Worm (Caenorhabditis elegans): ENCODE measurements around the gene cyp-25A4.

Gene cyp-25A4

DNA sequence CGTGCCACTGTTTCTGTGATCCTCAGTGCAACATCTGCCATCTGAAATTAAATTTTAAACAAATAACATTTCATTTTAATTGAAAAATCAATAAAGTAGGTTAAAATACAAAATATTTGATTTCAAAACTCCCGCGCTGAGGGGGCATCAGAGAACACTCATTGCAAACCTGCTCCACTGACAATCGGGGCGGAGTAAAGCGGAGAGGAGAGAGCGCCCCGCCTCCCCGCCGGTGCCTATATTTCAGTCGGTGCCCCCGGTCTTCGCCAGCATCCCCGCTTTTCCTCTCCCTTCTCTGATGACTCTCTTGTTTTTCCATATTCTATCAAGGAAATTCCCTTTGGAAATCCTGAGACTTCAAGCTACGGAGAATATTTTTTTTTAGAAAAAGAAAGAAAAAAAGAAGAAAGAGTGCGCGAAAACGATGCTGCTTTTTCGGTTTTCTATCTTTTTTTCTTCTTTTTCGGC is 11.1 kb upstream of the cyp-25A4 start, which contains the start of gene brc-1 (continued):
- TF ChIP-seq saeg-2 (GFP tag; IDR thresholded peaks at IDR 0.05) (0 out of 2 replicates have a peak, but pooled peaks have one; percentile 8), nhr-6 (tag; optimal IDR thresholded peaks at IDR 0.05) (peak; percentile 86), unc-62 (GFP tag; optimal IDR thresholded peaks at IDR 0.05 in 1 of 2) (no peak), unc-62 (tag; optimal IDR thresholded peaks at IDR 0.05) (no peak), pha-4 (GFP tag; IDR thresholded peaks at IDR 0.05) (peak; percentile 69), pha-4 (tag; optimal IDR thresholded peaks at IDR 0.05) (no peak), dmd-9 (GFP tag; IDR thresholded peaks at IDR 0.05) (peak; percentile 75), Y75B8A.6 (GFP tag; IDR thresholded peaks at IDR 0.05) (peak; percentile 41; the same call in 1 of the 2 replicates), T26A8.4 (GFP tag; IDR thresholded peaks at IDR 0.05) (peak; percentile 72), ztf-11 (tag; optimal IDR thresholded peaks at IDR 0.05) (no peak), unc-130 (GFP tag; optimal IDR thresholded peaks at IDR 0.05) (no peak), F49E8.2 (tag; optimal IDR thresholded peaks at IDR 0.05; ENCODE audit: borderline replicate concordance) (no peak), snpc-4 (tag; optimal IDR thresholded peaks at IDR 0.05) (peak; percentile 33), lin-15B (tag; optimal IDR thresholded peaks at IDR 0.05) (peak; percentile 66), madf-9 (GFP tag; conservative IDR thresholded peaks at IDR 0.05) (peak; percentile 63; the same call in 1 of the 2 replicates), hlh-30 (tag; optimal IDR thresholded peaks at IDR 0.05; ENCODE audit: insufficient read depth) (peak; percentile 75), F26F4.8 (GFP tag; conservative IDR thresholded peaks at IDR 0.05) (no peak), Y5F2A.4 (GFP tag; optimal IDR thresholded peaks at IDR 0.05) (no peak), zip-2 (tag; optimal IDR thresholded peaks at IDR 0.05) (no peak), lin-29 (GFP tag; IDR thresholded peaks at IDR 0.05) (no peak), Y105C5A.15 (GFP tag; IDR thresholded peaks at IDR 0.05) (no peak), tra-1 (GFP tag; IDR thresholded peaks at IDR 0.05) (no peak; the same call in none of the 2 replicates), mdl-1 (tag; optimal IDR thresholded peaks at IDR 0.05) (peak; percentile 51 to 84), dve-1 (tag; optimal IDR thresholded peaks at IDR 0.05; ENCODE audit: insufficient read depth) (peak; percentile 83), ZK337.2 (GFP tag; IDR thresholded peaks at IDR 0.05) (no peak), spr-3 (GFP tag; optimal IDR thresholded peaks at IDR 0.05) (peak; percentile 30), hlh-11 (tag; optimal IDR thresholded peaks at IDR 0.05) (peak; percentile 92), nhr-42 (GFP tag; IDR thresholded peaks at IDR 0.05) (peak; percentile 21; the same call in 1 of the 2 replicates), ceh-28 (tag; optimal IDR thresholded peaks at IDR 0.05) (no peak), lsy-2 (tag; optimal IDR thresholded peaks at IDR 0.05) (peak; percentile 82 to 96), zfp-2 (tag; optimal IDR thresholded peaks at IDR 0.05) (peak; percentile 26), nhr-11 (tag; optimal IDR thresholded peaks at IDR 0.05) (peak; percentile 81), ceh-62 (tag; optimal IDR thresholded peaks at IDR 0.05) (no peak), vab-7 (GFP tag; IDR thresholded peaks at IDR 0.05) (peak; percentile 61; the same call in 1 of the 2 replicates), daf-8 (GFP tag; IDR thresholded peaks at IDR 0.05) (no peak), nhr-28 (tag; optimal IDR thresholded peaks at IDR 0.05) (peak; percentile 77), ceh-44 (GFP tag; IDR thresholded peaks at IDR 0.05) (0 out of 2 replicates have a peak, but pooled peaks have one; percentile 28), ZK546.5 (tag; optimal IDR thresholded peaks at IDR 0.05) (no peak), fkh-10 (GFP tag; optimal IDR thresholded peaks at IDR 0.05) (peak; percentile 94), lim-7 (GFP tag; IDR thresholded peaks at IDR 0.05) (peak; percentile 57; the same call in 1 of the 2 replicates), nhr-76 (tag; optimal IDR thresholded peaks at IDR 0.05) (no peak), daf-19 (GFP tag; conservative IDR thresholded peaks at IDR 0.05) (no peak), daf-16 (GFP tag; optimal IDR thresholded peaks at IDR 0.05) (peak in 1 of 2 experiments; percentile 41), daf-16 (tag; optimal IDR thresholded peaks at IDR 0.05) (peak; percentile 50), egl-27 (tag; optimal IDR thresholded peaks at IDR 0.05) (no peak), Y48G9A.11 (GFP tag; IDR thresholded peaks at IDR 0.05) (no peak), unc-39 (tag; optimal IDR thresholded peaks at IDR 0.05) (no peak), nhr-10 (tag; optimal IDR thresholded peaks at IDR 0.05) (no peak), ces-1 (GFP tag; optimal IDR thresholded peaks at IDR 0.05) (no peak), duxl-1 (tag; optimal IDR thresholded peaks at IDR 0.05; ENCODE audit: poor library complexity) (peak; percentile 56), dpl-1 (GFP tag; optimal IDR thresholded peaks at IDR 0.05) (peak; percentile 93), mep-1 (tag; optimal IDR thresholded peaks at IDR 0.05) (peak; percentile 95)
